Fruit fly (Drosophila melanogaster): ENCODE data around the gene p38c.

The p38c gene

DNA sequence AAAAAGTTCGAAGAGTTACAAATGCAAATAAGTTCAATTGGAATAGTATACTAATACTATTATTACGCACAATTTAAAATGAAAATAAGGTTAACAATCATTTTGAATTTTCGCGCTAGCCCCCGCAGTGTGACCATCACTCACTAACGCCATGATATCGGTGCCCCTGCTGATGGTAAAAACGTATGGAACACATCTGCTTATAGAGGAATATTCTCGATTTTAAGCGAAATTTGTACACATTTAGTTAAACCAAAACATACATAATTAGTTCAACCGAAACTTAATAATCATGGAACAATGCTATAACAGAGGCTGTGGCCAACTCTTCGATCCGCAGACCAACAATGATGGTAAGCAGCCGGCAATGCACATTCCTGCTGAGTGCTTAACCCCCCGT is 36.2 kb upstream of the p38c start, which contains the start of gene mora (continued):
- TF ChIP-seq MESR4 (GFP tag; optimal IDR thresholded peaks at IDR 0.05) (peak; percentile 78), pzg (GFP tag; optimal IDR thresholded peaks at IDR 0.05) (peak; percentile 65), CG9437 (GFP tag; optimal IDR thresholded peaks at IDR 0.05) (peak; percentile 22), trem (tag; optimal IDR thresholded peaks at IDR 0.05) (peak; percentile 26), YL-1 (GFP tag; optimal IDR thresholded peaks at IDR 0.05) (peak; percentile 72), CG1603 (tag; optimal IDR thresholded peaks at IDR 0.05) (peak; percentile 59), CG15514 (GFP tag; optimal IDR thresholded peaks at IDR 0.05) (peak; percentile 6), CG12219 (GFP tag; optimal IDR thresholded peaks at IDR 0.05) (no peak), crp (GFP tag; optimal IDR thresholded peaks at IDR 0.05) (peak in 1 of 2 experiments; percentile 69), wek (GFP tag; optimal IDR thresholded peaks at IDR 0.05) (peak; percentile 11), CG10267 (tag; optimal IDR thresholded peaks at IDR 0.05) (peak; percentile 22), stwl (tag; optimal IDR thresholded peaks at IDR 0.05) (peak; percentile 39)

DNA sequence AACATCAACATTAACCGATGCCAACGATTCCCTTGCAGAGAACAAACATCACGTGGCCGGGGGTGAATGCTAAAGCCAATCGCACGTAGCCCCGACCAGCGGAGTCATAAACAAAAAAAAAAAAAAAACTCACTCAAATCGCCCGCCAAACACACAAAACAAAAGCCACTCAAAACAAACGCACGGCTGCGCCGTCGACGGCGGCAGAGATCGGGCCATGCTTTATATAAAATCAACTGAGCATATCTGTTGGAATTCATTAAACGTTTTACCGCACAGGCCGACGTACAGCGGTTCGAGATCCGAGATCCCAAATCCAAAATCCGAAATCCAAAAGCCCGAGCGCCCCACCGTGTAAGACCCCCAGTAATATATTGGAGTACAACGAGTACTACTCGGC is 22.4 kb upstream of the p38c start, which contains the start of gene CG13606:
Gene CG13606 (plus strand): TSS at position 250 of the 400 bp plus-strand sequence.
- TF ChIP-seq MTF-1 (GFP tag; optimal IDR thresholded peaks at IDR 0.05; ENCODE audit: borderline replicate concordance) (no peak), nau (GFP tag; optimal IDR thresholded peaks at IDR 0.05) (no peak), wdn (GFP tag; IDR thresholded peaks at IDR 0.05) (no peak), org-1 (GFP tag; optimal IDR thresholded peaks at IDR 0.05) (no peak), Max (GFP tag; optimal IDR thresholded peaks at IDR 0.05) (no peak), chinmo (GFP tag; IDR thresholded peaks at IDR 0.05; ENCODE audit: partially characterized antibody) (peak; percentile 19; the same call in 1 of the 4 replicates), NC2β (GFP tag; optimal IDR thresholded peaks at IDR 0.05) (no peak), crol (GFP tag; IDR thresholded peaks at IDR 0.05) (no peak), ems (GFP tag; optimal IDR thresholded peaks at IDR 0.05) (no peak), eve (GFP tag; optimal IDR thresholded peaks at IDR 0.05) (no peak), CG4707 (GFP tag; optimal IDR thresholded peaks at IDR 0.05) (no peak), phol (tag; optimal IDR thresholded peaks at IDR 0.05) (no peak), zen2 (GFP tag; IDR thresholded peaks at IDR 0.05; ENCODE audit: partially characterized antibody) (0 out of 3 replicates have a peak, but pooled peaks have one; percentile 43), yki (optimal IDR thresholded peaks at IDR 0.05) (no peak), CG30403 (GFP tag; optimal IDR thresholded peaks at IDR 0.05) (no peak), sd (tag; optimal IDR thresholded peaks at IDR 0.05) (peak; percentile 52), vvl (GFP tag; IDR thresholded peaks at IDR 0.05) (0 out of 2 replicates have a peak, but pooled peaks have one; percentile 15), CG1647 (GFP tag; optimal IDR thresholded peaks at IDR 0.05) (no peak), CG1792 (GFP tag; optimal IDR thresholded peaks at IDR 0.05) (no peak), CG6765 (GFP tag; optimal IDR thresholded peaks at IDR 0.05) (no peak), nerfin-1 (tag; optimal IDR thresholded peaks at IDR 0.05) (no peak), sqz (GFP tag; optimal IDR thresholded peaks at IDR 0.05) (peak; percentile 75), CG12071 (GFP tag; optimal IDR thresholded peaks at IDR 0.05) (no peak), ash1 (GFP tag; optimal IDR thresholded peaks at IDR 0.05) (no peak), Spps (tag; optimal IDR thresholded peaks at IDR 0.05) (no peak), z (GFP tag; IDR thresholded peaks at IDR 0.05) (peak; percentile 94), BEAF-32 (GFP tag; optimal IDR thresholded peaks at IDR 0.05) (no peak), CG5953 (GFP tag; IDR thresholded peaks at IDR 0.05) (no peak), Adf1 (GFP tag; IDR thresholded peaks at IDR 0.05) (peak; percentile 72), sna (GFP tag; IDR thresholded peaks at IDR 0.05; ENCODE audit: partially characterized antibody) (0 out of 2 replicates have a peak, but pooled peaks have one; percentile 22), danr (GFP tag; IDR thresholded peaks at IDR 0.05) (no peak), CG12155 (GFP tag; optimal IDR thresholded peaks at IDR 0.05) (no peak)

All from whole organism, embryonic.